Worm (Caenorhabditis elegans) whole organism, L3 larva: Measurements from ENCODE around the gene Y110A2AR.1.

Experiments used
- aly-2 ChIP-seq: fragments of 150-350 bp; optimal IDR thresholded peaks from 2 replicates; lab custom pipeline; 2014; ENCODE audit warnings: missing biosample characterization, missing genetic modification characterization
- ama-1 ChIP-seq: fragments of 150-350 bp; optimal IDR thresholded peaks from 2 replicates; lab custom pipeline; 2018
- ceh-16 ChIP-seq: sonication (generic microtip); optimal IDR thresholded peaks from 2 replicates; lab custom pipeline; 2017; ENCODE audit warnings: missing biosample characterization, missing genetic modification characterization
- ceh-28 ChIP-seq: fragments of 150-350 bp; optimal IDR thresholded peaks from 2 replicates; lab custom pipeline; 2014; ENCODE audit warnings: missing biosample characterization, missing genetic modification reagents, missing genetic modification characterization
- ceh-82 ChIP-seq: fragments of 150-350 bp; optimal IDR thresholded peaks from 2 replicates; lab custom pipeline; 2014; ENCODE audit warnings: missing biosample characterization, missing genetic modification characterization
- ceh-9 ChIP-seq: sonication (generic microtip); optimal IDR thresholded peaks from 2 replicates; lab custom pipeline; 2018; ENCODE audit warnings: missing biosample characterization, missing genetic modification characterization
- daf-12 ChIP-seq: fragments of 150-350 bp; optimal IDR thresholded peaks from 2 replicates; lab custom pipeline; 2014; ENCODE audit warnings: missing biosample characterization, missing genetic modification reagents, missing genetic modification characterization
- egl-27 ChIP-seq: sonication (generic microtip); optimal IDR thresholded peaks from 4 replicates; lab custom pipeline; 2017; ENCODE audit warnings: missing biosample characterization, missing genetic modification reagents, missing genetic modification characterization
- elt-1 ChIP-seq: fragments of 150-350 bp; optimal IDR thresholded peaks from 2 replicates; lab custom pipeline; 2014; ENCODE audit warnings: missing biosample characterization, missing genetic modification characterization
- elt-2 ChIP-seq: sonication (generic microtip); optimal IDR thresholded peaks from 2 replicates; lab custom pipeline; 2016; ENCODE audit warnings: missing genetic modification reagents, mild to moderate bottlenecking, missing genetic modification characterization, missing compliant biosample characterization
- elt-3 ChIP-seq, 3 experiments: fragments of 150-350 bp in 1 of 3; sonication (generic microtip) in 2 of 3; optimal IDR thresholded peaks; 2 replicates in 2 of 3; 4 replicates in 1 of 3; lab custom pipeline; 2014 to 2017; ENCODE audit warnings: missing biosample characterization in 3 of 3, missing genetic modification characterization in 3 of 3
- eor-1 ChIP-seq, 2 experiments: fragments of 150-350 bp; optimal IDR thresholded peaks; 2 replicates each; lab custom pipeline; 2014 to 2018; ENCODE audit warnings: missing biosample characterization in 2 of 2, missing genetic modification characterization in 2 of 2
- fkh-10 ChIP-seq: sonication (generic microtip); optimal IDR thresholded peaks from 2 replicates; lab custom pipeline; 2017; ENCODE audit warnings: missing biosample characterization, missing genetic modification reagents, missing genetic modification characterization
- fkh-2 ChIP-seq: fragments of 150-350 bp; optimal IDR thresholded peaks from 2 replicates; lab custom pipeline; 2014; ENCODE audit warnings: missing biosample characterization, missing genetic modification reagents, missing genetic modification characterization
- fos-1 ChIP-seq: fragments of 150-350 bp; optimal IDR thresholded peaks from 2 replicates; lab custom pipeline; 2014; ENCODE audit warnings: missing biosample characterization, missing genetic modification characterization
- hmg-11 ChIP-seq: sonication (generic microtip); optimal IDR thresholded peaks from 2 replicates; lab custom pipeline; 2016; ENCODE audit warnings: missing genetic modification characterization, missing compliant biosample characterization
- jun-1 ChIP-seq: fragments of 150-350 bp; optimal IDR thresholded peaks from 2 replicates; lab custom pipeline; 2014; ENCODE audit warnings: missing biosample characterization, missing genetic modification reagents, missing genetic modification characterization
- lin-15B ChIP-seq: fragments of 150-350 bp; optimal IDR thresholded peaks from 2 replicates; lab custom pipeline; 2014; ENCODE audit warnings: missing biosample characterization, missing genetic modification characterization
- lin-39 ChIP-seq: fragments of 150-350 bp; optimal IDR thresholded peaks from 2 replicates; lab custom pipeline; 2018; ENCODE audit warnings: missing biosample characterization, missing genetic modification reagents, missing genetic modification characterization
- lsy-12 ChIP-seq: sonication (generic microtip); optimal IDR thresholded peaks from 2 replicates; lab custom pipeline; 2016; ENCODE audit warnings: mild to moderate bottlenecking, missing genetic modification characterization, missing compliant biosample characterization
- mdl-1 ChIP-seq: fragments of 150-350 bp; optimal IDR thresholded peaks from 2 replicates; lab custom pipeline; 2014; ENCODE audit warnings: missing biosample characterization, missing genetic modification characterization
- mml-1 ChIP-seq: fragments of 150-350 bp; sonication (generic microtip); optimal IDR thresholded peaks from 3 replicates; lab custom pipeline; 2014; ENCODE audit warnings: missing biosample characterization, missing genetic modification characterization
- nfya-1 ChIP-seq: sonication (generic microtip); optimal IDR thresholded peaks from 2 replicates; lab custom pipeline; 2017; ENCODE audit warnings: missing genetic modification characterization, mild to moderate bottlenecking, missing compliant biosample characterization, antibody characterized with exemption, moderate library complexity; ENCODE audit not compliant: insufficient read depth
- nhr-11 ChIP-seq: fragments of 150-350 bp; optimal IDR thresholded peaks from 2 replicates; lab custom pipeline; 2014; ENCODE audit warnings: missing biosample characterization, missing genetic modification characterization
- nhr-12 ChIP-seq: fragments of 150-350 bp; optimal IDR thresholded peaks from 2 replicates; lab custom pipeline; 2014; ENCODE audit warnings: missing biosample characterization, missing genetic modification characterization
- nhr-23 ChIP-seq: fragments of 150-350 bp; optimal IDR thresholded peaks from 2 replicates; lab custom pipeline; 2014; ENCODE audit warnings: missing biosample characterization, missing genetic modification reagents, missing genetic modification characterization
- nhr-237 ChIP-seq: fragments of 150-350 bp; optimal IDR thresholded peaks from 2 replicates; lab custom pipeline; 2014; ENCODE audit warnings: missing biosample characterization, missing genetic modification characterization
- nhr-25 ChIP-seq: sonication (generic microtip); optimal IDR thresholded peaks from 2 replicates; lab custom pipeline; 2017; ENCODE audit warnings: missing biosample characterization, missing genetic modification characterization
- nhr-67 ChIP-seq: fragments of 150-350 bp; optimal IDR thresholded peaks from 2 replicates; lab custom pipeline; 2014; ENCODE audit warnings: missing biosample characterization, missing genetic modification characterization
- nhr-77 ChIP-seq: fragments of 150-350 bp; optimal IDR thresholded peaks from 2 replicates; lab custom pipeline; 2014; ENCODE audit warnings: missing biosample characterization, missing genetic modification characterization
- pha-4 ChIP-seq: fragments of 150-350 bp; optimal IDR thresholded peaks from 2 replicates; lab custom pipeline; 2014; ENCODE audit warnings: missing biosample characterization, missing genetic modification reagents, missing genetic modification characterization
- pqm-1 ChIP-seq: fragments of 150-350 bp; optimal IDR thresholded peaks from 2 replicates; lab custom pipeline; 2017; ENCODE audit warnings: missing biosample characterization, missing genetic modification characterization, inconsistent platforms
- skn-1 ChIP-seq: fragments of 150-350 bp; optimal IDR thresholded peaks from 2 replicates; lab custom pipeline; 2014; ENCODE audit warnings: missing biosample characterization, missing genetic modification characterization
- snpc-4 ChIP-seq: fragments of 150-350 bp; optimal IDR thresholded peaks from 2 replicates; lab custom pipeline; 2014; ENCODE audit warnings: missing biosample characterization, missing genetic modification characterization
- unc-39 ChIP-seq: sonication (generic microtip); optimal IDR thresholded peaks from 4 replicates; lab custom pipeline; 2017; ENCODE audit warnings: missing biosample characterization, missing genetic modification characterization
- zag-1 ChIP-seq: fragments of 150-350 bp; optimal IDR thresholded peaks from 2 replicates; lab custom pipeline; 2014; ENCODE audit warnings: missing biosample characterization, missing genetic modification characterization

The Y110A2AR.1 gene

DNA sequence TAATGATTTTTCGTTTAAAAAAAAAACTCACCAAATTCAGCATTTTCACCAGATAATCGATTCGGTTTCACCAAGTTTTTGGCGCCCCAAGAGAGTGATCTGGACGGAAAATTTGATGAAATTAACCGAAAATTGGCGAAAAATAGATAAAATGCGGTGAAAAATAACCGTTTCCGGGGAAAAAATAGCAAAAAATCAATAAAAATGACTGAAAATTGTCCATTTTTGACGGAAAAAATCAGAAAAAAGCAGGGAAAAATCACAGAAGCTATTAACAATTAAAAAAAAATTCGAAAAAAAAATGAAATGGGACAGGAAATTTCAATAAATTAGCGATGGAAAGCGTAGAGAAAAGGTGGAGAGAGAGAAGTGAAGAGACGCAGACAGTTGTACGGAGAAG, 6.0 kb upstream of the Y110A2AR.1 start, which contains the start of gene ubc-15:
ubc-15 (minus strand) TSS at position 101 of the 400 bp plus-strand sequence.
- TF ChIP-seq unc-39, result no peak
- TF ChIP-seq lsy-12 (tag; lab: Kevin White, UChicago), result no peak
- no peak for TF ChIP-seq ceh-9 (tag; lab: Kevin White, UChicago)
- no peak for TF ChIP-seq ceh-82 (tag; lab: Kevin White, UChicago)

ce11 chrII:2920234-2920633, 724 bp downstream of the Y110A2AR.1 start:
- TF ChIP-seq lsy-12 (tag; lab: Kevin White, UChicago) (no peak), ceh-16 (tag; lab: Kevin White, UChicago) (no peak), ceh-82 (tag; lab: Kevin White, UChicago) (no peak), zag-1 (tag; lab: Kevin White, UChicago) (no peak), nfya-1 (tag; lab: Kevin White, UChicago) (no peak), elt-1 (tag; lab: Kevin White, UChicago) (no peak), mml-1 (tag; lab: Kevin White, UChicago) (no peak), daf-12 (tag; lab: Kevin White, UChicago) (no peak), nhr-25 (tag; lab: Kevin White, UChicago) (no peak), mdl-1 (tag; lab: Kevin White, UChicago) (no peak), jun-1 (tag; lab: Kevin White, UChicago) (no peak), egl-27 (tag; lab: Kevin White, UChicago) (no peak), nhr-12 (tag; lab: Kevin White, UChicago) (no peak)

DNA sequence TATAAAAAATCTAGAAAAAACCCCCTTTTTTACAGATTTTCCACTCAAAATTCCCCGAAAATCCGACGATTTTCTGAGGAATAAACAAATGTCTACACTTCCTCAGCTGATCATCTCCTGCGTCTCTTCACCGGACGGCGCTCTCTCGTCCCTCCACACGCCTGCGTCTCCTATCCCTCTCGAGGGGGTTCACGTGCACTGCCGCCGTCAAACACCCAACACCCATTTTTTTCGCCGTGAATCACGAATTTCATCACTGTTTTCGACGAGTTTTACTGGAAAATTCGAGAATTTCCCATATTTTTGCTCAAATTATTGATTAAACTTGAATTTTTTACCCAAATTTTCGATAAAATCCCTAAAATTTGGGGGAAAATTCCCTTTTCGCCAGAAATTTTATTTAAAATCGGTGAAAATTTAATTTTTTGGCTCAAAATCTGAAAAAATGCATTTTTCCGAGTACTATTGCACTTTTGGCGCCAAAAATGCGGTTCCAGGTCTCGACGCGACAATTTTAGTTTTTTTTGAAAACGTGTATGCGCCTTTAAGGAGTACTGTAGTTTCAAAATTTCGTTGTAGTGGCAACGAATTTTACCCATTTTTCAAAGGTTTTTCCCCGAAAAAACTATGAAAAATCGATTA, 1.4 kb downstream of the Y110A2AR.1 start:
- TF ChIP-seq hmg-11 (peak; percentile 43), snpc-4 (tag; lab: Kevin White, UChicago) (peak; percentile 29), fkh-10 (peak; percentile 26), mdl-1 (tag; lab: Kevin White, UChicago) (peak; percentile 68), pha-4 (tag; lab: Kevin White, UChicago) (peak; percentile 57), lin-39 (peak; percentile 6), jun-1 (tag; lab: Kevin White, UChicago) (peak; percentile 5), nhr-67 (tag; lab: Kevin White, UChicago) (no peak), ceh-28 (peak; percentile 26), lin-15B (tag; lab: Kevin White, UChicago) (peak; percentile 15), skn-1 (tag; lab: Kevin White, UChicago) (no peak), daf-12 (tag; lab: Kevin White, UChicago) (no peak), nfya-1 (tag; lab: Kevin White, UChicago) (peak; percentile 48), elt-2 (tag; lab: Kevin White, UChicago) (peak; percentile 36), zag-1 (tag; lab: Kevin White, UChicago) (no peak), eor-1 (tag; optimal IDR thresholded peaks at IDR 0.05; lab: Kevin White, UChicago) (no peak), nhr-23 (peak; percentile 28)

- no peak for TF ChIP-seq nhr-77
- TF ChIP-seq pha-4 (tag; lab: Kevin White, UChicago), result no peak
- TF ChIP-seq skn-1 (tag; lab: Kevin White, UChicago), result no peak
- no peak for TF ChIP-seq fkh-10
- no peak for TF ChIP-seq fkh-2 (tag; lab: Kevin White, UChicago)
- TF ChIP-seq elt-3 (tag; optimal IDR thresholded peaks at IDR 0.05; lab: Kevin White, UChicago), result no peak
- no peak for TF ChIP-seq ama-1 (lab: Kevin White, UChicago)
- no peak for TF ChIP-seq fos-1 (tag; lab: Kevin White, UChicago)
- no peak for TF ChIP-seq daf-12 (tag; lab: Kevin White, UChicago)
- TF ChIP-seq ceh-9 (tag; lab: Kevin White, UChicago), result no peak
- TF ChIP-seq snpc-4 (tag; lab: Kevin White, UChicago), result no peak
- no peak for TF ChIP-seq aly-2 (tag; lab: Kevin White, UChicago)
- no peak for TF ChIP-seq nhr-67 (tag; lab: Kevin White, UChicago)
- TF ChIP-seq nhr-23, result no peak
- TF ChIP-seq nhr-25 (tag; lab: Kevin White, UChicago), result no peak
- TF ChIP-seq unc-39, result no peak
- TF ChIP-seq ceh-28, result no peak
These were observed 2.4 kb downstream of the Y110A2AR.1 start for ce11 chrII:2921860-2922259.

DNA sequence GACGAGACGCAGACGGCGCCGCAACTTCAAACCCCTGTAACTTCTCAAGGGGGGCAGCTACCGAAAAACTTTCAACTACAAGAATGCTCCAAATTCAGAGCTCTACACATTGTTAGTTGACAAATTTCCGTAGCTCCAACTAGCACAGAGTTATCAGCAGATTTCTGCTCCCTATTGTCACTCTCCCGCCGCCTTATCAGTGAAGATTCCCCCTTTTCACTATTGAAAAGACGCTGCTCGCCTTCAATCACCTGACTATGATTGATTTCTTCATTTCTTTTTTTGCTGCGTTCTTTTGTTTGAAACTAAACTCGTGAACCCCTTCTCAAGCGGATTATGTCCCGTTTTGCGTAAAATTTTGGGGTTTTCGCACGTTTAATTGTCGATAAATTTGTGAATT, 2.8 kb downstream of the Y110A2AR.1 start:
- TF ChIP-seq pqm-1 (tag; lab: Kevin White, UChicago), result peak; percentile 35
- no peak for TF ChIP-seq mml-1 (tag; lab: Kevin White, UChicago)
- peak; percentile 73 for TF ChIP-seq ama-1 (lab: Kevin White, UChicago)
- TF ChIP-seq nhr-237 (tag; lab: Kevin White, UChicago), result no peak
- TF ChIP-seq fkh-2 (tag; lab: Kevin White, UChicago), result no peak
- TF ChIP-seq pha-4 (tag; lab: Kevin White, UChicago), result peak; percentile 2
- TF ChIP-seq nhr-11, result no peak
- no peak for TF ChIP-seq lsy-12 (tag; lab: Kevin White, UChicago)
- peak; percentile 77 for TF ChIP-seq elt-2 (tag; lab: Kevin White, UChicago)
